Fruit fly (Drosophila melanogaster) whole organism, embryonic: ENCODE measurements around the gene chrb.

Source experiments
- Atf-2 ChIP-seq: fragments of 200-800 bp; sonication (Bioruptor generic); optimal IDR thresholded peaks from 2 replicates; lab custom pipeline; 2016; ENCODE audit warnings: missing biosample characterization, missing genetic modification characterization
- Blimp-1 ChIP-seq: fragments of 200-800 bp; sonication (Bioruptor generic); optimal IDR thresholded peaks from 3 replicates; lab custom pipeline; 2018; ENCODE audit warnings: missing biosample characterization, missing genetic modification characterization, mild to moderate bottlenecking, moderate library complexity, missing genetic modification reagents
- CG10147 ChIP-seq: fragments of 200-800 bp; sonication (Bioruptor generic); optimal IDR thresholded peaks from 2 replicates; lab custom pipeline; 2019; ENCODE audit warnings: missing biosample characterization, mild to moderate bottlenecking, missing genetic modification characterization, moderate library complexity
- CG10462 ChIP-seq: fragments of 200-800 bp; sonication (Bioruptor generic); optimal IDR thresholded peaks from 2 replicates; lab custom pipeline; 2016; ENCODE audit warnings: missing biosample characterization, missing genetic modification characterization
- CG11695 ChIP-seq: fragments of 200-800 bp; sonication (Bioruptor generic); IDR thresholded peaks from 3 replicates; pipeline ENCODE4 v1.3.6; 2022; ENCODE audit warnings: missing biosample characterization, missing genetic modification characterization
- CG12391 ChIP-seq: fragments of 200-800 bp; sonication (Bioruptor generic); optimal IDR thresholded peaks from 3 replicates; lab custom pipeline; 2018; ENCODE audit warnings: missing biosample characterization, mild to moderate bottlenecking, missing genetic modification characterization, moderate library complexity
- CG13123 ChIP-seq: fragments of 200-800 bp; sonication (Bioruptor generic); optimal IDR thresholded peaks from 2 replicates; lab custom pipeline; 2016; ENCODE audit warnings: missing biosample characterization, missing genetic modification characterization
- CG15269 ChIP-seq: fragments of 200-800 bp; sonication (Bioruptor generic); optimal IDR thresholded peaks from 2 replicates; lab custom pipeline; 2018; ENCODE audit warnings: missing biosample characterization, mild to moderate bottlenecking, missing genetic modification characterization, moderate library complexity
- CG17568 ChIP-seq: fragments of 200-800 bp; sonication (Bioruptor generic); optimal IDR thresholded peaks from 2 replicates; lab custom pipeline; 2018; ENCODE audit warnings: missing biosample characterization, mild to moderate bottlenecking, missing genetic modification characterization, moderate library complexity
- CG1832 ChIP-seq: fragments of 200-800 bp; sonication (Bioruptor generic); optimal IDR thresholded peaks from 2 replicates; lab custom pipeline; 2017; ENCODE audit warnings: missing biosample characterization, mild to moderate bottlenecking, missing genetic modification characterization, inconsistent platforms
- CG31441 ChIP-seq: fragments of 200-800 bp; sonication (Bioruptor generic); IDR thresholded peaks from 2 replicates; pipeline ENCODE4 v1.3.6; 2022; ENCODE audit warnings: missing biosample characterization, missing genetic modification characterization
- CG33557 ChIP-seq: fragments of 200-800 bp; sonication (Bioruptor generic); optimal IDR thresholded peaks from 2 replicates; lab custom pipeline; 2019; ENCODE audit warnings: missing biosample characterization, mild to moderate bottlenecking, missing genetic modification characterization, moderate library complexity
- CG34422 ChIP-seq: fragments of 200-800 bp; sonication (Bioruptor generic); IDR thresholded peaks from 3 replicates; pipeline ENCODE4 v1.3.6; 2022; ENCODE audit warnings: missing biosample characterization, missing genetic modification characterization
- CG4282 ChIP-seq: fragments of 200-800 bp; sonication (Bioruptor generic); optimal IDR thresholded peaks from 2 replicates; lab custom pipeline; 2016; ENCODE audit warnings: missing biosample characterization, missing genetic modification characterization
- CG7271 ChIP-seq: fragments of 200-800 bp; sonication (Bioruptor generic); optimal IDR thresholded peaks from 2 replicates; lab custom pipeline; 2018; ENCODE audit warnings: missing biosample characterization, mild to moderate bottlenecking, missing genetic modification characterization, moderate library complexity
- CG8281 ChIP-seq: fragments of 200-800 bp; sonication (Bioruptor generic); optimal IDR thresholded peaks from 2 replicates; lab custom pipeline; 2018; ENCODE audit warnings: missing biosample characterization, mild to moderate bottlenecking, missing genetic modification characterization, moderate library complexity
- CG9817 ChIP-seq: fragments of 200-800 bp; sonication (Bioruptor generic); optimal IDR thresholded peaks from 2 replicates; lab custom pipeline; 2018; ENCODE audit warnings: missing biosample characterization, mild to moderate bottlenecking, missing genetic modification characterization, moderate library complexity
- CTCF ChIP-seq: fragments of 200-800 bp; sonication (Bioruptor generic); optimal IDR thresholded peaks from 2 replicates; lab custom pipeline; 2017; ENCODE audit warnings: missing biosample characterization, mild to moderate bottlenecking, missing genetic modification characterization, moderate library complexity
- D19B ChIP-seq: fragments of 200-800 bp; sonication (Bioruptor generic); optimal IDR thresholded peaks from 2 replicates; lab custom pipeline; 2017; ENCODE audit warnings: missing biosample characterization, mild to moderate bottlenecking, missing genetic modification characterization
- E2f2 ChIP-seq: fragments of 200-800 bp; sonication (Bioruptor generic); IDR thresholded peaks from 2 replicates; pipeline ENCODE4 v1.3.6; 2022; ENCODE audit warnings: missing biosample characterization, missing genetic modification characterization
- Fer3 ChIP-seq: fragments of 200-800 bp; sonication (Bioruptor generic); optimal IDR thresholded peaks from 2 replicates; lab custom pipeline; 2018; ENCODE audit warnings: missing biosample characterization, mild to moderate bottlenecking, missing genetic modification characterization, moderate library complexity
- Jarid2 ChIP-seq: fragments of 200-800 bp; sonication (Bioruptor generic); optimal IDR thresholded peaks from 3 replicates; lab custom pipeline; 2017; ENCODE audit warnings: mild to moderate bottlenecking, missing biosample characterization, missing genetic modification reagents, missing genetic modification characterization
- Lim3 ChIP-seq: fragments of 200-800 bp; sonication (Bioruptor generic); IDR thresholded peaks from 2 replicates; pipeline ENCODE4 v1.3.6; 2022; ENCODE audit warnings: missing biosample characterization, missing genetic modification characterization
- Oli ChIP-seq: fragments of 200-800 bp; sonication (Bioruptor generic); optimal IDR thresholded peaks from 2 replicates; lab custom pipeline; 2018; ENCODE audit warnings: missing biosample characterization, mild to moderate bottlenecking, missing genetic modification characterization, moderate library complexity
- Opbp ChIP-seq: fragments of 200-800 bp; sonication (Bioruptor generic); IDR thresholded peaks from 3 replicates; pipeline ENCODE4 v1.3.6; 2022; ENCODE audit warnings: missing biosample characterization, missing genetic modification characterization; ENCODE audit not compliant: partially characterized antibody
- Ravus ChIP-seq: fragments of 200-800 bp; sonication (Bioruptor generic); IDR thresholded peaks from 2 replicates; pipeline ENCODE4 v1.3.6; 2022; ENCODE audit warnings: missing biosample characterization, missing genetic modification characterization
- Scr ChIP-seq: fragments of 200-800 bp; sonication (Bioruptor generic); IDR thresholded peaks from 2 replicates; pipeline ENCODE4 v1.3.6; 2022; ENCODE audit warnings: missing biosample characterization, missing genetic modification characterization; ENCODE audit not compliant: partially characterized antibody
- Tbp ChIP-seq: fragments of >200 bp; optimal IDR thresholded peaks from 2 replicates; lab custom pipeline; 2018; ENCODE audit warnings: missing biosample characterization, missing genetic modification characterization
- YL-1 ChIP-seq: fragments of 200-800 bp; sonication (Bioruptor generic); optimal IDR thresholded peaks from 3 replicates; lab custom pipeline; 2017; ENCODE audit warnings: missing biosample characterization, mild to moderate bottlenecking, missing genetic modification characterization
- bowl ChIP-seq: fragments of 200-800 bp; sonication (Bioruptor generic); IDR thresholded peaks from 2 replicates; pipeline ENCODE4 v1.3.6; 2022; ENCODE audit warnings: missing biosample characterization, missing genetic modification characterization
- cas ChIP-seq: fragments of 200-800 bp; sonication (Bioruptor generic); IDR thresholded peaks from 2 replicates; pipeline ENCODE4 v1.3.6; 2022; ENCODE audit warnings: missing biosample characterization, missing genetic modification characterization
- chinmo ChIP-seq: fragments of 200-800 bp; sonication (Bioruptor generic); IDR thresholded peaks from 4 replicates; pipeline ENCODE4 v1.3.6; 2022; ENCODE audit warnings: missing biosample characterization, missing genetic modification characterization; ENCODE audit not compliant: partially characterized antibody
- crp ChIP-seq, 2 experiments: fragments of 200-800 bp; sonication (Bioruptor generic); optimal IDR thresholded peaks; 2 replicates in 1 of 2; 3 replicates in 1 of 2; lab custom pipeline; 2017; ENCODE audit warnings: missing biosample characterization in 2 of 2, missing genetic modification characterization in 2 of 2, mild to moderate bottlenecking in 1 of 2, moderate library complexity in 1 of 2
- esg ChIP-seq: fragments of 200-800 bp; sonication (Bioruptor generic); conservative IDR thresholded peaks from 2 replicates; pipeline ENCODE4 v1.3.6; 2022; ENCODE audit warnings: missing biosample characterization, missing genetic modification characterization
- ewg ChIP-seq: fragments of 200-800 bp; sonication (Bioruptor generic); optimal IDR thresholded peaks from 3 replicates; lab custom pipeline; 2017; ENCODE audit warnings: mild to moderate bottlenecking, missing biosample characterization, missing genetic modification reagents, missing genetic modification characterization
- fd102C ChIP-seq: fragments of 200-800 bp; sonication (Bioruptor generic); optimal IDR thresholded peaks from 2 replicates; lab custom pipeline; 2018; ENCODE audit warnings: missing biosample characterization, mild to moderate bottlenecking, missing genetic modification characterization, moderate library complexity
- gsb ChIP-seq: fragments of 200-800 bp; sonication (Bioruptor generic); IDR thresholded peaks from 2 replicates; pipeline ENCODE4 v1.3.6; 2022; ENCODE audit warnings: missing biosample characterization, missing genetic modification characterization
- jing ChIP-seq: fragments of 200-800 bp; sonication (Bioruptor generic); optimal IDR thresholded peaks from 2 replicates; lab custom pipeline; 2018; ENCODE audit warnings: missing biosample characterization, mild to moderate bottlenecking, missing genetic modification characterization
- kay ChIP-seq: fragments of 200-800 bp; sonication (Bioruptor generic); optimal IDR thresholded peaks from 2 replicates; lab custom pipeline; 2016; ENCODE audit warnings: missing biosample characterization, missing genetic modification characterization
- lmd ChIP-seq: fragments of 200-800 bp; sonication (Bioruptor generic); IDR thresholded peaks from 2 replicates; pipeline ENCODE4 v1.3.6; 2022; ENCODE audit warnings: missing biosample characterization, missing genetic modification characterization
- p53 ChIP-seq: fragments of 200-800 bp; sonication (Bioruptor generic); optimal IDR thresholded peaks from 2 replicates; lab custom pipeline; 2016; ENCODE audit warnings: missing biosample characterization, missing genetic modification characterization
- pfk ChIP-seq: fragments of 200-800 bp; sonication (Bioruptor generic); optimal IDR thresholded peaks from 2 replicates; lab custom pipeline; 2018; ENCODE audit warnings: missing biosample characterization, mild to moderate bottlenecking, missing genetic modification characterization, moderate library complexity
- salm ChIP-seq: fragments of 200-800 bp; sonication (Bioruptor generic); optimal IDR thresholded peaks from 2 replicates; lab custom pipeline; 2018; ENCODE audit warnings: missing biosample characterization, mild to moderate bottlenecking, missing genetic modification characterization
- sna ChIP-seq: fragments of 200-800 bp; sonication (Bioruptor generic); IDR thresholded peaks from 2 replicates; pipeline ENCODE4 v1.3.6; 2022; ENCODE audit warnings: missing biosample characterization, missing genetic modification characterization; ENCODE audit not compliant: partially characterized antibody
- stc ChIP-seq: fragments of 200-800 bp; sonication (Bioruptor generic); IDR thresholded peaks from 2 replicates; pipeline ENCODE4 v1.3.6; 2022; ENCODE audit warnings: missing biosample characterization, missing genetic modification characterization
- tup ChIP-seq: fragments of 200-800 bp; sonication (Bioruptor generic); optimal IDR thresholded peaks from 2 replicates; lab custom pipeline; 2016; ENCODE audit warnings: missing biosample characterization, mild to moderate bottlenecking, missing genetic modification characterization, moderate library complexity
- vfl ChIP-seq: fragments of 200-800 bp; sonication (Bioruptor generic); optimal IDR thresholded peaks from 2 replicates; lab custom pipeline; 2016; ENCODE audit warnings: missing biosample characterization, missing genetic modification characterization
- vnd ChIP-seq: fragments of 200-800 bp; sonication (Bioruptor generic); IDR thresholded peaks from 3 replicates; pipeline ENCODE4 v1.3.6; 2022; ENCODE audit warnings: missing biosample characterization, missing genetic modification characterization; ENCODE audit not compliant: partially characterized antibody
- wdn ChIP-seq: fragments of 200-800 bp; sonication (Bioruptor generic); IDR thresholded peaks from 2 replicates; pipeline ENCODE4 v1.3.6; 2022; ENCODE audit warnings: missing biosample characterization, missing genetic modification characterization

Gene chrb

dm6 chr3L:11487327-11487973 lies at the start of gene chrb (continued):
- TF ChIP-seq kay (GFP tag; lab: Kevin White, UChicago) (peak; percentile 32), crp (GFP tag; optimal IDR thresholded peaks at IDR 0.05; lab: Kevin White, UChicago) (peak; percentile 47 to 85), CG33557 (GFP tag; lab: Kevin White, UChicago) (peak; percentile 54), CG8281 (no peak), p53 (GFP tag; lab: Kevin White, UChicago) (peak; percentile 58), jing (no peak), CG7271 (tag; lab: Kevin White, UChicago) (no peak), pfk (GFP tag; lab: Kevin White, UChicago) (peak; percentile 72), D19B (no peak), CG34422 (GFP tag; lab: Robert Waterston, UW) (peak; percentile 91; the same call in 1 of the 3 replicates), fd102C (GFP tag; lab: Kevin White, UChicago) (no peak), cas (GFP tag; lab: Robert Waterston, UW) (no peak), tup (GFP tag; lab: Kevin White, UChicago) (no peak), esg (no peak), Lim3 (GFP tag; lab: Robert Waterston, UW) (no peak), Opbp (peak; percentile 77; the same call in 2 of the 3 replicates), lmd (GFP tag; lab: Robert Waterston, UW) (peak; percentile 18; the same call in 1 of the 2 replicates), chinmo (GFP tag; lab: Robert Waterston, UW) (peak; percentile 91; the same call in 2 of the 4 replicates), Tbp (GFP tag; lab: Kevin White, UChicago) (peak; percentile 29), CG1832 (GFP tag; lab: Kevin White, UChicago) (peak; percentile 66), Blimp-1 (GFP tag; lab: Kevin White, UChicago) (peak; percentile 56), CG17568 (GFP tag; lab: Kevin White, UChicago) (peak; percentile 69), Scr (GFP tag; lab: Robert Waterston, UW) (peak; percentile 59), vnd (GFP tag; lab: Robert Waterston, UW) (no peak), wdn (GFP tag; lab: Robert Waterston, UW) (0 out of 2 replicates have a peak, but pooled peaks have one; percentile 17), vfl (GFP tag; lab: Kevin White, UChicago) (peak; percentile 21), Atf-2 (GFP tag; lab: Kevin White, UChicago) (peak; percentile 26), sna (GFP tag; lab: Robert Waterston, UW) (peak; percentile 70; the same call in 1 of the 2 replicates), gsb (GFP tag; lab: Robert Waterston, UW) (no peak), CG4282 (GFP tag; lab: Kevin White, UChicago) (peak; percentile 43), ewg (GFP tag; lab: Kevin White, UChicago) (peak; percentile 59), CG12391 (tag; lab: Kevin White, UChicago) (peak; percentile 36), CG13123 (GFP tag; lab: Kevin White, UChicago) (no peak), CG9817 (no peak), Ravus (GFP tag; lab: Robert Waterston, UW) (no peak), stc (GFP tag; lab: Robert Waterston, UW) (peak; percentile 44; the same call in 1 of the 2 replicates), CG15269 (tag; lab: Kevin White, UChicago) (peak; percentile 62), Fer3 (tag; lab: Kevin White, UChicago) (no peak), CG10462 (peak; percentile 35), YL-1 (peak; percentile 35), CG10147 (GFP tag; lab: Kevin White, UChicago) (peak; percentile 41), CG31441 (GFP tag; lab: Robert Waterston, UW) (peak; percentile 21; the same call in 1 of the 2 replicates), CTCF (peak; percentile 37), Jarid2 (peak; percentile 99), bowl (GFP tag; lab: Robert Waterston, UW) (no peak), CG11695 (GFP tag; lab: Robert Waterston, UW) (peak; percentile 41; the same call in 1 of the 3 replicates), Oli (tag; lab: Kevin White, UChicago) (peak; percentile 26), salm (peak; percentile 38), E2f2 (GFP tag; lab: Robert Waterston, UW) (peak; percentile 23; the same call in 1 of the 2 replicates)
